Worm (Caenorhabditis elegans): ENCODE measurements around the gene F13B6.3.

DNA sequence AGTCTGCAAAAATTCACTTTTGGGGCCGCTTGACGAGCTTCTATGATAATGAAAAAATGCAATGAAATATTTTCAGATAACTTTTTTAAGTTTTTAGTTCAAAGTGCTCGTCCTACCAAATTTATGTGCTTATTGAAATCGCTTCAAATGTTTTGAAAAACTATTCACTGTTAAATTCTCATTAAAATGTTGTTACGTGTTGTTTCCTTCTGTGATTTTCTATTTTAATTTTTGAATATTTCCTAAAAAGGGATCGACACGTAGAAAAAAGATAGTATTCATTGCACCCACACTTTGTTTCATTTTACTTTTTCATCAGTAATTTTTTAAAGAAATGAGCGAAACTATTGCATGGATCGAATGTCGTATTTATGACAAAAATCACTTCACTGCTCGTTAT, 46.9 kb downstream of the F13B6.3 start, which contains the start of gene B0496.6:
- TF ChIP-seq unc-62 (GFP tag; optimal IDR thresholded peaks at IDR 0.05) (no peak), ceh-91 (GFP tag; IDR thresholded peaks at IDR 0.05) (no peak), F22D6.2 (tag; optimal IDR thresholded peaks at IDR 0.05) (no peak), C06A6.2 (GFP tag; conservative IDR thresholded peaks at IDR 0.05) (no peak), ama-1 (optimal IDR thresholded peaks at IDR 0.05) (no peak), ama-1 (GFP tag; optimal IDR thresholded peaks at IDR 0.05) (no peak), snpc-4 (GFP tag; optimal IDR thresholded peaks at IDR 0.05) (no peak), snpc-4 (tag; optimal IDR thresholded peaks at IDR 0.05) (no peak)

Measured in whole organism, young adult.